Fruit fly (Drosophila melanogaster) Kc167 (cell line): ENCODE measurements around the gene rn.

Experiments
- Myc ChIP-seq: fragments of >200 bp; optimal IDR thresholded peaks from 2 replicates; lab custom pipeline; 2017; ENCODE audit warnings: missing external identifiers
- Sin3A ChIP-seq: fragments of >200 bp; optimal IDR thresholded peaks from 2 replicates; lab custom pipeline; 2018; ENCODE audit warnings: missing external identifiers
- h ChIP-seq: fragments of >200 bp; optimal IDR thresholded peaks from 3 replicates; lab custom pipeline; 2018; ENCODE audit warnings: missing external identifiers
- insv ChIP-seq: fragments of >200 bp; optimal IDR thresholded peaks from 3 replicates; lab custom pipeline; 2018; ENCODE audit warnings: missing external identifiers
- psq ChIP-seq: fragments of >200 bp; optimal IDR thresholded peaks from 2 replicates; lab custom pipeline; 2017; ENCODE audit warnings: missing external identifiers
- ttk ChIP-seq: sonication (Bioruptor generic); optimal IDR thresholded peaks from 2 replicates; lab custom pipeline; 2017; ENCODE audit warnings: missing external identifiers

The rn gene

DNA sequence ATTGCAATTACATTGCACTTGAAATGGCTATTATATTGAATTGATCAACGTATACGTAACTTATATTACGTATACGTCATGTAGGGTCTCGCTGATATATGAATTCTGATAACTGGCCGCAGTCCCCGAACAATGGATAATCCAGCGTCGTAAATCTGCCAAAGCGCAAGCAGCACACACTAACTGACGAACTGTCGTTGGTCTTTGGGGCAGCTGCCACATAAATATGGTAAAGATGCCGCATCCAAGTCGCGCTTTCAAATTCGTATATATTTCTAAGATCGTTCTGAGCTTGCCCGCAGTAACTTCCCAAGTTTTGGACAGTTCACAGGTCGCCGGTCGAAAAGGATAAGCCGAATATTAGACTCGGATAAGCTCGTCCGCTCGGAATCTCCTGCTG, 68.0 kb downstream of the rn start, which contains the start of gene CG14607:
Gene CG14607, plus strand, starts transcription at position 301 of the 400 bp plus-strand sequence.
- TF ChIP-seq h = no peak
- TF ChIP-seq insv (lab: Kevin White, UChicago) = no peak
- TF ChIP-seq Sin3A (lab: Kevin White, UChicago) = no peak
- TF ChIP-seq psq (lab: Kevin White, UChicago) = no peak
- no peak for TF ChIP-seq Myc (lab: Kevin White, UChicago)
- TF ChIP-seq ttk (lab: Kevin White, UChicago) = no peak

DNA sequence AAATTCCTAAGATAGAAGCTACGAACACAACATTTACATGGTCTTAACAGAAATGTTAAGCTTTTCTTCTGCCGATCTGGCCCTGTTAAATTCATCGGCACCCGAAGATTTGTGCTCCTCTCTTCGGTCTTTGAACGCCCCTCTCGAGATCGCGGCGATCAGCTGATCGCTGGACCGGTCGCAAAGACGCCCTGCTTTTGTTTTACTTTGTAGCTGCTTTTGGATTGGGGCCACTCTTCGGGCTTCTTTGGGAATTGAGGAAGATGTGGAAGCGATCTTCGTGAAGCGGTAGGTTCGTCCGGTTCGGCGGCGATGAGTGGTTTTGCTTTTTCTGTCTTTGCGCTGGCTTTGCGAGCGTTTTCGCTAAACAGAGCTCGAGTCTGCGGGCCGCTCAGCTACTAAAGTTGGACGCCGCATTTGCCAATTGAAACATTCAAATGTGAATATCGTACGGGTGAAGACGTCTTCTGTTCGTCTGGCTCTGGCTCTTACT, 85.4 kb downstream of the rn start, which contains the start of gene thw:
Gene thw, plus strand, starts transcription at position 443 of the 493 bp plus-strand sequence.
- TF ChIP-seq ttk (lab: Kevin White, UChicago) = no peak
- no peak for TF ChIP-seq h
- no peak for TF ChIP-seq Sin3A (lab: Kevin White, UChicago)
- TF ChIP-seq insv (lab: Kevin White, UChicago) = no peak
- TF ChIP-seq Myc (lab: Kevin White, UChicago) = no peak
- no peak for TF ChIP-seq psq (lab: Kevin White, UChicago)
